Fruit fly (Drosophila melanogaster): Measurements from ENCODE around the gene Ptp61F.

Gene Ptp61F

DNA sequence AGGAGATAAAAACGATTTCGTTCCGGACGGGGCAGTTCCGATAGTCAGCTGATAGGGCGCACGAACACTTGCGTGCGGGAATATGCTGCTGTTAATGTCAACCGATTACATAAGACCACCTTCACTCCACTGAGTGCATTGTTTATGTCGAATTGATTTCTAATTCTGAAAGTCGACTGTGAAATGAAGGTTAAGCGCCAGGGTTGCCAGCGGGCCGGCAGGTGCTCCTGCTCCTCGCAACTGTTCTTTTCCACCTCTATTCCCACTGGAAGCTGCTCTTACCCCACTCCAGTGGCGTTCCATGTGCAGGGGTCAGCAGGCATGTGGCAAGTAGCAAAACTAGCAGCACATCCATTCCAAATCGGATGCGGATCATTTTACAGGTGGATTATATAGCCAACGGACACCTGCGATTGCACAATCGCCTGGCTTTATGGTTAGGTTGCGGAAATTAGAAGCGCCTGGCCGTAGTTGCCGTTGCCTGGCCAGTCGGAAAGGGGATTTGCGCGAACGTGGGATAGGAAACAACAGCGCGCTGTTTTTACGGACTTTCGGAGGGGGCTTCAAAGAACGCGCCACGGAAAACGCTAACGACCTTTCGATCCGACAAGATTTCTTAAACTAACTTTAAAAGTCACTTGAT is 41.7 kb upstream of the Ptp61F start, which contains the start of gene cue (continued):
- no peak for TF ChIP-seq Dek (tag; optimal IDR thresholded peaks at IDR 0.05)
- no peak for TF ChIP-seq D19B (GFP tag; optimal IDR thresholded peaks at IDR 0.05)
- no peak for TF ChIP-seq CG11398 (GFP tag; optimal IDR thresholded peaks at IDR 0.05)
- TF ChIP-seq Ravus (GFP tag; IDR thresholded peaks at IDR 0.05): no peak
- TF ChIP-seq CG3281 (GFP tag; optimal IDR thresholded peaks at IDR 0.05): no peak
- no peak for TF ChIP-seq CG6854 (GFP tag; optimal IDR thresholded peaks at IDR 0.05)
- TF ChIP-seq Taf1 (GFP tag; IDR thresholded peaks at IDR 0.05): 0 out of 2 replicates have a peak, but pooled peaks have one; percentile 6
- TF ChIP-seq chinmo (GFP tag; IDR thresholded peaks at IDR 0.05; ENCODE audit: partially characterized antibody): 0 out of 4 replicates have a peak, but pooled peaks have one; percentile 18
- no peak; the same call in 2 of the 3 replicates for TF ChIP-seq mld (GFP tag; IDR thresholded peaks at IDR 0.05; ENCODE audit: partially characterized antibody)
- no peak for TF ChIP-seq scrt (GFP tag; optimal IDR thresholded peaks at IDR 0.05)
- TF ChIP-seq sna (GFP tag; IDR thresholded peaks at IDR 0.05; ENCODE audit: partially characterized antibody): no peak
- TF ChIP-seq CG8290 (GFP tag; optimal IDR thresholded peaks at IDR 0.05): no peak
- TF ChIP-seq CG8290 (tag; optimal IDR thresholded peaks at IDR 0.05): peak in 1 of 2 experiments; percentile 14
- no peak for TF ChIP-seq CG1832 (GFP tag; optimal IDR thresholded peaks at IDR 0.05)
- TF ChIP-seq esg (GFP tag; conservative IDR thresholded peaks at IDR 0.05): no peak
- TF ChIP-seq da (GFP tag; optimal IDR thresholded peaks at IDR 0.05): no peak
- no peak for TF ChIP-seq Stat92E (GFP tag; optimal IDR thresholded peaks at IDR 0.05)
- no peak for TF ChIP-seq ash1 (GFP tag; optimal IDR thresholded peaks at IDR 0.05)
- no peak for TF ChIP-seq twi (tag; optimal IDR thresholded peaks at IDR 0.05)
- TF ChIP-seq otp (GFP tag; IDR thresholded peaks at IDR 0.05): 0 out of 3 replicates have a peak, but pooled peaks have one; percentile 16
- TF ChIP-seq CG6791 (GFP tag; IDR thresholded peaks at IDR 0.05; ENCODE audit: partially characterized antibody): no peak
- TF ChIP-seq insv (GFP tag; optimal IDR thresholded peaks at IDR 0.05): no peak
- no peak for TF ChIP-seq CG4854 (GFP tag; optimal IDR thresholded peaks at IDR 0.05)
- TF ChIP-seq so (GFP tag; IDR thresholded peaks at IDR 0.05): peak; percentile 60; the same call in 2 of the 3 replicates
- TF ChIP-seq CG3726 (GFP tag; IDR thresholded peaks at IDR 0.05): no peak
- TF ChIP-seq Six4 (GFP tag; optimal IDR thresholded peaks at IDR 0.05): no peak
- no peak for TF ChIP-seq Dbx (GFP tag; IDR thresholded peaks at IDR 0.05)
- 0 out of 2 replicates have a peak, but pooled peaks have one; percentile 14 for TF ChIP-seq chm (GFP tag; IDR thresholded peaks at IDR 0.05)
- peak; percentile 56 for TF ChIP-seq kah (GFP tag; optimal IDR thresholded peaks at IDR 0.05)
- no peak for TF ChIP-seq zen2 (GFP tag; IDR thresholded peaks at IDR 0.05; ENCODE audit: partially characterized antibody)
- TF ChIP-seq CG17912 (GFP tag; optimal IDR thresholded peaks at IDR 0.05): no peak
- TF ChIP-seq CG6272 (GFP tag; IDR thresholded peaks at IDR 0.05): no peak
- TF ChIP-seq bsh (GFP tag; optimal IDR thresholded peaks at IDR 0.05): no peak
- peak in 1 of 2 experiments; percentile 97 for TF ChIP-seq Pdp1 (GFP tag; optimal IDR thresholded peaks at IDR 0.05)
- peak; percentile 43 for TF ChIP-seq MESR4 (GFP tag; optimal IDR thresholded peaks at IDR 0.05)
- TF ChIP-seq CkIIα-i1 (GFP tag; IDR thresholded peaks at IDR 0.05): no peak
- no peak for TF ChIP-seq mam (GFP tag; optimal IDR thresholded peaks at IDR 0.05)
- TF ChIP-seq fd102C (GFP tag; optimal IDR thresholded peaks at IDR 0.05): no peak
- no peak for TF ChIP-seq gro (GFP tag; optimal IDR thresholded peaks at IDR 0.05)

Data from whole organism, embryonic.